Worm (Caenorhabditis elegans) whole organism, L2 larva: ENCODE data around the gene H03A11.2.
A peak's percentile ranks its signal among the peaks of the same experiment; 100 is the strongest.

Experiments
- aly-2 ChIP-seq: fragments of 150-350 bp; optimal IDR thresholded peaks from 2 replicates; lab custom pipeline; 2014; ENCODE audit warnings: missing biosample characterization, missing genetic modification characterization
- ama-1 ChIP-seq: fragments of 150-350 bp; optimal IDR thresholded peaks from 2 replicates; lab custom pipeline; 2018; ENCODE audit warnings: inconsistent platforms
- ceh-82 ChIP-seq: fragments of 150-350 bp; optimal IDR thresholded peaks from 2 replicates; lab custom pipeline; 2014; ENCODE audit warnings: missing biosample characterization, missing genetic modification characterization
- egl-27 ChIP-seq: sonication (generic microtip); optimal IDR thresholded peaks from 3 replicates; lab custom pipeline; 2017; ENCODE audit warnings: missing biosample characterization, missing genetic modification reagents, missing genetic modification characterization
- elt-1 ChIP-seq: fragments of 150-350 bp; optimal IDR thresholded peaks from 2 replicates; lab custom pipeline; 2014; ENCODE audit warnings: missing biosample characterization, missing genetic modification characterization
- mdl-1 ChIP-seq, 2 experiments: fragments of 150-350 bp in 1 of 2; sonication (generic microtip) in 1 of 2; optimal IDR thresholded peaks; 2 replicates each; lab custom pipeline; 2017; ENCODE audit warnings: missing biosample characterization in 2 of 2, missing genetic modification characterization in 2 of 2
- nhr-11 ChIP-seq: fragments of 150-350 bp; optimal IDR thresholded peaks from 2 replicates; lab custom pipeline; 2014; ENCODE audit warnings: missing biosample characterization, missing genetic modification characterization
- nhr-12 ChIP-seq: fragments of 150-350 bp; optimal IDR thresholded peaks from 2 replicates; lab custom pipeline; 2014; ENCODE audit warnings: missing biosample characterization, missing genetic modification characterization
- nhr-23 ChIP-seq: fragments of 150-350 bp; optimal IDR thresholded peaks from 2 replicates; lab custom pipeline; 2014; ENCODE audit warnings: missing biosample characterization, missing genetic modification reagents, missing genetic modification characterization
- nhr-6 ChIP-seq: fragments of 150-350 bp; optimal IDR thresholded peaks from 2 replicates; lab custom pipeline; 2014; ENCODE audit warnings: missing biosample characterization, missing genetic modification characterization
- nhr-77 ChIP-seq: fragments of 150-350 bp; optimal IDR thresholded peaks from 2 replicates; lab custom pipeline; 2014; ENCODE audit warnings: missing biosample characterization, missing genetic modification characterization
- skn-1 ChIP-seq: sonication (generic microtip); optimal IDR thresholded peaks from 2 replicates; lab custom pipeline; 2017; ENCODE audit warnings: missing biosample characterization, missing genetic modification characterization
- ztf-1 ChIP-seq: fragments of 200-800 bp; sonication (Bioruptor generic); conservative IDR thresholded peaks from 2 replicates; pipeline ENCODE4 v1.3.6; 2022; ENCODE audit warnings: missing genetic modification characterization, missing compliant biosample characterization
- ztf-11 ChIP-seq: sonication (generic microtip); optimal IDR thresholded peaks from 2 replicates; lab custom pipeline; 2017; ENCODE audit warnings: missing biosample characterization, missing genetic modification characterization

ce11 chrX:15188510-15188909 is 41.9 kb downstream of the H03A11.2 start:
- TF ChIP-seq mdl-1 (tag; optimal IDR thresholded peaks at IDR 0.05; lab: Kevin White, UChicago) (no peak), skn-1 (tag; lab: Kevin White, UChicago) (peak; percentile 42), ceh-82 (tag; lab: Kevin White, UChicago) (no peak), ztf-11 (no peak), ztf-1 (GFP tag; lab: Robert Waterston, UW) (no peak), nhr-23 (tag; lab: Kevin White, UChicago) (no peak), elt-1 (tag; lab: Kevin White, UChicago) (no peak), egl-27 (tag; lab: Kevin White, UChicago) (no peak), nhr-11 (tag; lab: Kevin White, UChicago) (no peak), nhr-77 (tag; lab: Kevin White, UChicago) (no peak), nhr-6 (no peak), ama-1 (lab: Kevin White, UChicago) (no peak), aly-2 (tag; lab: Kevin White, UChicago) (no peak), nhr-12 (tag; lab: Kevin White, UChicago) (no peak)
